Worm (Caenorhabditis elegans) whole organism, L2 larva: Measurements from ENCODE around the gene rhy-1.

Source experiments
- C34F6.9 ChIP-seq: fragments of 150-350 bp; optimal IDR thresholded peaks from 2 replicates; lab custom pipeline; 2014; ENCODE audit warnings: missing biosample characterization, missing genetic modification characterization
- F13H6.1 ChIP-seq: sonication (generic microtip); optimal IDR thresholded peaks from 2 replicates; lab custom pipeline; 2016; ENCODE audit warnings: missing genetic modification characterization, missing compliant biosample characterization
- ZK546.5 ChIP-seq: sonication (generic microtip); optimal IDR thresholded peaks from 2 replicates; lab custom pipeline; 2017; ENCODE audit warnings: missing biosample characterization, missing genetic modification characterization
- ama-1 ChIP-seq: fragments of 150-350 bp; optimal IDR thresholded peaks from 2 replicates; lab custom pipeline; 2018; ENCODE audit warnings: inconsistent platforms
- blmp-1 ChIP-seq: sonication (generic microtip); optimal IDR thresholded peaks from 2 replicates; lab custom pipeline; 2017; ENCODE audit warnings: missing genetic modification characterization, mild to moderate bottlenecking, missing compliant biosample characterization, antibody characterized with exemption, moderate library complexity; ENCODE audit not compliant: insufficient read depth
- ceh-16 ChIP-seq: fragments of 150-350 bp; optimal IDR thresholded peaks from 2 replicates; lab custom pipeline; 2014; ENCODE audit warnings: missing biosample characterization, missing genetic modification characterization
- ceh-82 ChIP-seq: fragments of 150-350 bp; optimal IDR thresholded peaks from 2 replicates; lab custom pipeline; 2014; ENCODE audit warnings: missing biosample characterization, missing genetic modification characterization
- crh-2 ChIP-seq: sonication (generic microtip); optimal IDR thresholded peaks from 2 replicates; lab custom pipeline; 2017; ENCODE audit warnings: missing biosample characterization, missing genetic modification characterization
- dmd-4 ChIP-seq: sonication (generic microtip); optimal IDR thresholded peaks from 2 replicates; lab custom pipeline; 2017; ENCODE audit warnings: missing biosample characterization, missing genetic modification characterization
- egl-27 ChIP-seq: sonication (generic microtip); optimal IDR thresholded peaks from 3 replicates; lab custom pipeline; 2017; ENCODE audit warnings: missing biosample characterization, missing genetic modification reagents, missing genetic modification characterization
- elt-1 ChIP-seq: fragments of 150-350 bp; optimal IDR thresholded peaks from 2 replicates; lab custom pipeline; 2014; ENCODE audit warnings: missing biosample characterization, missing genetic modification characterization
- elt-3 ChIP-seq: sonication (generic microtip); optimal IDR thresholded peaks from 2 replicates; lab custom pipeline; 2017; ENCODE audit warnings: missing biosample characterization, missing genetic modification characterization
- fos-1 ChIP-seq: fragments of 150-350 bp; optimal IDR thresholded peaks from 2 replicates; lab custom pipeline; 2014; ENCODE audit warnings: missing biosample characterization, missing genetic modification characterization
- gmeb-1 ChIP-seq: fragments of 150-350 bp; optimal IDR thresholded peaks from 2 replicates; lab custom pipeline; 2014; ENCODE audit warnings: missing biosample characterization, missing genetic modification characterization
- lin-11 ChIP-seq: fragments of 150-350 bp; sonication (generic microtip); optimal IDR thresholded peaks from 2 replicates; lab custom pipeline; 2014; ENCODE audit warnings: missing biosample characterization, missing genetic modification characterization, inconsistent platforms, mixed read lengths
- lsy-2 ChIP-seq, 2 experiments: fragments of 150-350 bp in 1 of 2; sonication (generic microtip) in 1 of 2; optimal IDR thresholded peaks; 2 replicates each; lab custom pipeline; 2014 to 2017; ENCODE audit warnings: missing biosample characterization in 2 of 2, missing genetic modification characterization in 2 of 2
- mab-5 ChIP-seq: fragments of 150-350 bp; optimal IDR thresholded peaks from 2 replicates; lab custom pipeline; 2014; ENCODE audit warnings: missing biosample characterization, missing genetic modification characterization
- mbf-1 ChIP-seq: sonication (generic microtip); optimal IDR thresholded peaks from 2 replicates; lab custom pipeline; 2017; ENCODE audit warnings: missing biosample characterization, missing genetic modification characterization
- mdl-1 ChIP-seq, 2 experiments: fragments of 150-350 bp in 1 of 2; sonication (generic microtip) in 1 of 2; optimal IDR thresholded peaks; 2 replicates each; lab custom pipeline; 2017; ENCODE audit warnings: missing biosample characterization in 2 of 2, missing genetic modification characterization in 2 of 2
- nhr-11 ChIP-seq: fragments of 150-350 bp; optimal IDR thresholded peaks from 2 replicates; lab custom pipeline; 2014; ENCODE audit warnings: missing biosample characterization, missing genetic modification characterization
- nhr-12 ChIP-seq: fragments of 150-350 bp; optimal IDR thresholded peaks from 2 replicates; lab custom pipeline; 2014; ENCODE audit warnings: missing biosample characterization, missing genetic modification characterization
- nhr-129 ChIP-seq: fragments of 150-350 bp; optimal IDR thresholded peaks from 2 replicates; lab custom pipeline; 2014; ENCODE audit warnings: missing biosample characterization, missing genetic modification characterization
- nhr-21 ChIP-seq: fragments of 150-350 bp; optimal IDR thresholded peaks from 2 replicates; lab custom pipeline; 2014; ENCODE audit warnings: missing biosample characterization, missing genetic modification characterization
- nhr-23 ChIP-seq: fragments of 150-350 bp; optimal IDR thresholded peaks from 2 replicates; lab custom pipeline; 2014; ENCODE audit warnings: missing biosample characterization, missing genetic modification reagents, missing genetic modification characterization
- nhr-237 ChIP-seq: fragments of 150-350 bp; optimal IDR thresholded peaks from 2 replicates; lab custom pipeline; 2014; ENCODE audit warnings: missing biosample characterization, missing genetic modification characterization
- nhr-25 ChIP-seq: fragments of 150-350 bp; sonication (generic microtip); optimal IDR thresholded peaks from 3 replicates; lab custom pipeline; 2014; ENCODE audit warnings: missing biosample characterization, missing genetic modification characterization
- nhr-6 ChIP-seq: fragments of 150-350 bp; optimal IDR thresholded peaks from 2 replicates; lab custom pipeline; 2014; ENCODE audit warnings: missing biosample characterization, missing genetic modification characterization
- nhr-77 ChIP-seq: fragments of 150-350 bp; optimal IDR thresholded peaks from 2 replicates; lab custom pipeline; 2014; ENCODE audit warnings: missing biosample characterization, missing genetic modification characterization
- sem-4 ChIP-seq: fragments of 150-350 bp; optimal IDR thresholded peaks from 2 replicates; lab custom pipeline; 2014; ENCODE audit warnings: missing biosample characterization, missing genetic modification reagents, missing genetic modification characterization
- sma-3 ChIP-seq: sonication (generic microtip); optimal IDR thresholded peaks from 2 replicates; lab custom pipeline; 2016; ENCODE audit warnings: missing genetic modification reagents, missing genetic modification characterization, missing compliant biosample characterization
- sma-9 ChIP-seq, 2 experiments: fragments of 150-350 bp in 1 of 2; sonication (generic microtip) in 1 of 2; optimal IDR thresholded peaks; 2 replicates each; lab custom pipeline; 2014 to 2016; ENCODE audit warnings: missing genetic modification characterization in 2 of 2, mild to moderate bottlenecking in 1 of 2, missing biosample characterization in 1 of 2, missing compliant biosample characterization in 1 of 2, missing genetic modification reagents in 1 of 2, moderate library complexity in 1 of 2
- snpc-4 ChIP-seq: fragments of 150-350 bp; optimal IDR thresholded peaks from 2 replicates; lab custom pipeline; 2014; ENCODE audit warnings: missing biosample characterization, missing genetic modification characterization
- unc-55 ChIP-seq: fragments of 150-350 bp; sonication (generic microtip); optimal IDR thresholded peaks from 3 replicates; lab custom pipeline; 2014; ENCODE audit warnings: missing biosample characterization, missing genetic modification reagents, missing genetic modification characterization
- unc-62 ChIP-seq: fragments of 150-350 bp; optimal IDR thresholded peaks from 2 replicates; lab custom pipeline; 2014; ENCODE audit warnings: missing biosample characterization, missing genetic modification reagents, missing genetic modification characterization
- zag-1 ChIP-seq: fragments of 150-350 bp; optimal IDR thresholded peaks from 2 replicates; lab custom pipeline; 2014; ENCODE audit warnings: missing biosample characterization, missing genetic modification characterization
- ztf-1 ChIP-seq: fragments of 200-800 bp; sonication (Bioruptor generic); conservative IDR thresholded peaks from 2 replicates; pipeline ENCODE4 v1.3.6; 2022; ENCODE audit warnings: missing genetic modification characterization, missing compliant biosample characterization
- ztf-4 ChIP-seq: fragments of 150-350 bp; optimal IDR thresholded peaks from 2 replicates; lab custom pipeline; 2014; ENCODE audit warnings: missing biosample characterization, missing genetic modification characterization

rhy-1 gene

DNA sequence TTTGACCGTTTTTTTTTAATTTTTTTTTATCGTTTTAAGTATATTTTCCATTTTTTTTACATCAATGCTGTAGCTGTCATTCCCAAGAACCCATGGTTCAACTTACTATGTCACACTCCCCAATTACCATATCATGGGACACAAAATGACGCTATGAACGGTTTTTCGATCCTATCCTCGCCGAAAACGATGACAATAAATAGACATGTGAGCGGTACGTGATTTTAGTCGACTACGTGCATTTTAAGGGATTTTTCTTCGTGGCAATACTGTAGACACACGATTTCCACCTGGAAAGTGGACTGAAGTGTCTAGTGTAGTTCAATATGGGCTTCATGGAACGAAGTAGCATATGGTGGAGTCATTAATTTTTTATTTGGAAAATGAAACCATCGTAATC is 4.9 kb upstream of the rhy-1 start:
- TF ChIP-seq nhr-6 (tag; lab: Kevin White, UChicago) (no peak), zag-1 (tag; lab: Kevin White, UChicago) (no peak), nhr-129 (tag; lab: Kevin White, UChicago) (peak; percentile 67), nhr-77 (tag; lab: Kevin White, UChicago) (no peak), snpc-4 (tag; lab: Kevin White, UChicago) (no peak), nhr-25 (tag; lab: Kevin White, UChicago) (peak; percentile 45), lsy-2 (tag; optimal IDR thresholded peaks at IDR 0.05; lab: Kevin White, UChicago) (no peak), nhr-21 (tag; lab: Kevin White, UChicago) (peak; percentile 0), nhr-12 (no peak), egl-27 (tag; lab: Kevin White, UChicago) (no peak)

ce11 chrII:9157125-9157524 is 4.1 kb upstream of the rhy-1 start:
- TF ChIP-seq mbf-1 (no peak), lin-11 (tag; lab: Kevin White, UChicago) (no peak), ZK546.5 (tag; lab: Kevin White, UChicago) (no peak), sma-3 (GFP tag; lab: Kevin White, UChicago) (no peak), nhr-6 (tag; lab: Kevin White, UChicago) (no peak), fos-1 (peak; percentile 97), mab-5 (tag; lab: Kevin White, UChicago) (no peak), sma-9 (GFP tag; optimal IDR thresholded peaks at IDR 0.05; lab: Kevin White, UChicago) (peak; percentile 77), sma-9 (tag; optimal IDR thresholded peaks at IDR 0.05; lab: Kevin White, UChicago) (no peak), sem-4 (tag; lab: Kevin White, UChicago) (no peak), ztf-1 (GFP tag; lab: Robert Waterston, UW) (no peak), snpc-4 (tag; lab: Kevin White, UChicago) (no peak), nhr-237 (no peak), egl-27 (tag; lab: Kevin White, UChicago) (no peak), nhr-129 (tag; lab: Kevin White, UChicago) (peak; percentile 70), unc-62 (GFP tag; lab: Kevin White, UChicago) (no peak), nhr-23 (no peak), ceh-82 (tag; lab: Kevin White, UChicago) (no peak), ztf-4 (no peak), ama-1 (no peak), elt-1 (no peak), nhr-77 (tag; lab: Kevin White, UChicago) (no peak), nhr-21 (tag; lab: Kevin White, UChicago) (no peak), lsy-2 (tag; optimal IDR thresholded peaks at IDR 0.05; lab: Kevin White, UChicago) (no peak), crh-2 (tag; lab: Kevin White, UChicago) (peak; percentile 56), F13H6.1 (tag; lab: Kevin White, UChicago) (no peak), mdl-1 (tag; optimal IDR thresholded peaks at IDR 0.05; lab: Kevin White, UChicago) (no peak), elt-3 (tag; lab: Kevin White, UChicago) (no peak), ceh-16 (tag; lab: Kevin White, UChicago) (no peak), nhr-12 (no peak), blmp-1 (tag; lab: Kevin White, UChicago) (no peak), nhr-11 (tag; lab: Kevin White, UChicago) (no peak), zag-1 (tag; lab: Kevin White, UChicago) (no peak), nhr-25 (tag; lab: Kevin White, UChicago) (no peak), C34F6.9 (tag; lab: Kevin White, UChicago) (no peak), dmd-4 (tag; lab: Kevin White, UChicago) (no peak), gmeb-1 (peak; percentile 1)

- no peak for TF ChIP-seq mdl-1 (tag; optimal IDR thresholded peaks at IDR 0.05; lab: Kevin White, UChicago)
- TF ChIP-seq unc-55 (GFP tag; lab: Kevin White, UChicago) = no peak
- TF ChIP-seq lin-11 (tag; lab: Kevin White, UChicago) = no peak
- TF ChIP-seq nhr-25 (tag; lab: Kevin White, UChicago) = no peak
- no peak for TF ChIP-seq ZK546.5 (tag; lab: Kevin White, UChicago)
- TF ChIP-seq dmd-4 (tag; lab: Kevin White, UChicago) = no peak
- no peak for TF ChIP-seq nhr-237
- no peak for TF ChIP-seq ceh-82 (tag; lab: Kevin White, UChicago)
- TF ChIP-seq ztf-4 = no peak
- TF ChIP-seq nhr-77 (tag; lab: Kevin White, UChicago) = no peak
- TF ChIP-seq sma-3 (GFP tag; lab: Kevin White, UChicago) = no peak
- no peak for TF ChIP-seq lsy-2 (tag; optimal IDR thresholded peaks at IDR 0.05; lab: Kevin White, UChicago)
- TF ChIP-seq nhr-11 (tag; lab: Kevin White, UChicago) = no peak
- TF ChIP-seq crh-2 (tag; lab: Kevin White, UChicago) = no peak
Measured at ce11 chrII:9158029-9158428, 3.1 kb upstream of the rhy-1 start, which contains the start of gene oac-54. oac-54 (plus strand) TSS chrII:9158111.
